Fruit fly (Drosophila melanogaster) whole organism, embryonic: ENCODE data around the gene CG11052.
A peak's percentile ranks its signal among the peaks of the same experiment; 100 is the strongest.

Experiments
- Aef1 ChIP-seq: fragments of 200-800 bp; sonication (Bioruptor generic); IDR thresholded peaks from 3 replicates; pipeline ENCODE4 v1.3.6; 2022; ENCODE audit warnings: missing biosample characterization, missing genetic modification characterization
- Awh ChIP-seq: fragments of 200-800 bp; sonication (Bioruptor generic); IDR thresholded peaks from 2 replicates; pipeline ENCODE4, ENCODE4 v1.3.6; 2022; ENCODE audit warnings: missing biosample characterization, missing genetic modification characterization
- B-H2 ChIP-seq: fragments of 200-800 bp; sonication (Bioruptor generic); optimal IDR thresholded peaks from 2 replicates; lab custom pipeline; 2018; ENCODE audit warnings: missing biosample characterization, mild to moderate bottlenecking, missing genetic modification characterization
- BEAF-32 ChIP-seq: fragments of 200-800 bp; sonication (Bioruptor generic); optimal IDR thresholded peaks from 3 replicates; lab custom pipeline; 2017; ENCODE audit warnings: missing biosample characterization, missing genetic modification characterization, mild to moderate bottlenecking, moderate library complexity, missing genetic modification reagents
- CG10267 ChIP-seq: fragments of 200-800 bp; sonication (Bioruptor generic); optimal IDR thresholded peaks from 2 replicates; lab custom pipeline; 2018; ENCODE audit warnings: missing biosample characterization, mild to moderate bottlenecking, missing genetic modification characterization, moderate library complexity
- CG10321 ChIP-seq: fragments of 200-800 bp; sonication (Bioruptor generic); IDR thresholded peaks from 2 replicates; pipeline ENCODE4 v1.3.6; 2022; ENCODE audit warnings: missing biosample characterization, missing genetic modification characterization
- CG11085 ChIP-seq: fragments of 200-800 bp; sonication (Bioruptor generic); IDR thresholded peaks from 2 replicates; pipeline ENCODE4 v1.3.6; 2022; ENCODE audit warnings: missing biosample characterization, missing genetic modification characterization
- CG11398 ChIP-seq: fragments of 200-800 bp; sonication (Bioruptor generic); optimal IDR thresholded peaks from 2 replicates; lab custom pipeline; 2016; ENCODE audit warnings: missing biosample characterization, missing genetic modification characterization
- CG11696 ChIP-seq: fragments of 200-800 bp; sonication (Bioruptor generic); IDR thresholded peaks from 2 replicates; pipeline ENCODE4 v1.3.6; 2022; ENCODE audit warnings: missing biosample characterization, missing genetic modification characterization
- CG12155 ChIP-seq: fragments of 200-800 bp; sonication (Bioruptor generic); optimal IDR thresholded peaks from 3 replicates; lab custom pipeline; 2016; ENCODE audit warnings: missing biosample characterization, missing genetic modification characterization
- CG12299 ChIP-seq: fragments of 200-800 bp; sonication (Bioruptor generic); optimal IDR thresholded peaks from 2 replicates; lab custom pipeline; 2018; ENCODE audit warnings: missing biosample characterization, mild to moderate bottlenecking, missing genetic modification characterization
- CG12659 ChIP-seq: fragments of 200-800 bp; sonication (Bioruptor generic); optimal IDR thresholded peaks from 3 replicates; lab custom pipeline; 2017; ENCODE audit warnings: mild to moderate bottlenecking, missing biosample characterization, missing genetic modification reagents, missing genetic modification characterization
- CG12769 ChIP-seq: fragments of 200-800 bp; sonication (Bioruptor generic); optimal IDR thresholded peaks from 2 replicates; lab custom pipeline; 2019; ENCODE audit warnings: missing biosample characterization, mild to moderate bottlenecking, missing genetic modification characterization, moderate library complexity
- CG13894 ChIP-seq: fragments of 200-800 bp; sonication (Bioruptor generic); optimal IDR thresholded peaks from 3 replicates; lab custom pipeline; 2018; ENCODE audit warnings: missing biosample characterization, mild to moderate bottlenecking, missing genetic modification characterization, moderate library complexity
- CG15269 ChIP-seq: fragments of 200-800 bp; sonication (Bioruptor generic); optimal IDR thresholded peaks from 2 replicates; lab custom pipeline; 2018; ENCODE audit warnings: missing biosample characterization, mild to moderate bottlenecking, missing genetic modification characterization, moderate library complexity
- CG17359 ChIP-seq: fragments of 200-800 bp; sonication (Bioruptor generic); optimal IDR thresholded peaks from 3 replicates; lab custom pipeline; 2018; ENCODE audit warnings: missing biosample characterization, mild to moderate bottlenecking, missing genetic modification characterization, moderate library complexity
- CG17829 ChIP-seq: fragments of 200-800 bp; optimal IDR thresholded peaks from 2 replicates; lab custom pipeline; 2019; ENCODE audit warnings: missing biosample characterization, mild to moderate bottlenecking, missing genetic modification characterization, moderate library complexity
- CG18476 ChIP-seq: fragments of 200-800 bp; sonication (Bioruptor generic); optimal IDR thresholded peaks from 2 replicates; lab custom pipeline; 2016; ENCODE audit warnings: missing biosample characterization, mild to moderate bottlenecking, missing genetic modification characterization
- CG31365 ChIP-seq: fragments of 200-800 bp; sonication (Bioruptor generic); optimal IDR thresholded peaks from 2 replicates; lab custom pipeline; 2018; ENCODE audit warnings: missing biosample characterization, mild to moderate bottlenecking, missing genetic modification characterization
- CG6175 ChIP-seq: fragments of 200-800 bp; sonication (Bioruptor generic); IDR thresholded peaks from 3 replicates; pipeline ENCODE4 v1.3.6; 2022; ENCODE audit warnings: missing biosample characterization, missing genetic modification characterization
- CG6683 ChIP-seq: fragments of 200-800 bp; sonication (Bioruptor generic); optimal IDR thresholded peaks from 2 replicates; lab custom pipeline; 2017; ENCODE audit warnings: missing biosample characterization, mild to moderate bottlenecking, missing genetic modification characterization, missing genetic modification reagents
- CG9437 ChIP-seq: fragments of 200-800 bp; sonication (Bioruptor generic); optimal IDR thresholded peaks from 2 replicates; lab custom pipeline; 2018; ENCODE audit warnings: missing biosample characterization, mild to moderate bottlenecking, missing genetic modification characterization
- D19A ChIP-seq: fragments of 200-800 bp; optimal IDR thresholded peaks from 3 replicates; lab custom pipeline; 2019; ENCODE audit warnings: missing biosample characterization, mild to moderate bottlenecking, missing genetic modification characterization, moderate library complexity
- Fer3 ChIP-seq: fragments of 200-800 bp; sonication (Bioruptor generic); optimal IDR thresholded peaks from 2 replicates; lab custom pipeline; 2018; ENCODE audit warnings: missing biosample characterization, mild to moderate bottlenecking, missing genetic modification characterization, moderate library complexity
- Hmx ChIP-seq: fragments of 200-800 bp; sonication (Bioruptor generic); optimal IDR thresholded peaks from 2 replicates; lab custom pipeline; 2016; ENCODE audit warnings: missing biosample characterization, missing genetic modification characterization
- Hr39 ChIP-seq: fragments of >200 bp; optimal IDR thresholded peaks from 2 replicates; lab custom pipeline; 2017
- Hsf ChIP-seq: fragments of 200-800 bp; sonication (Bioruptor generic); optimal IDR thresholded peaks from 3 replicates; lab custom pipeline; 2016; ENCODE audit warnings: missing biosample characterization, missing genetic modification characterization
- Mad ChIP-seq: fragments of 200-800 bp; sonication (Bioruptor generic); optimal IDR thresholded peaks from 2 replicates; lab custom pipeline; 2016; ENCODE audit warnings: missing biosample characterization, missing genetic modification characterization
- Meics ChIP-seq: fragments of 200-800 bp; sonication (Bioruptor generic); optimal IDR thresholded peaks from 2 replicates; lab custom pipeline; 2017; ENCODE audit warnings: missing biosample characterization, mild to moderate bottlenecking, missing genetic modification characterization
- Pdp1 ChIP-seq, 2 experiments: fragments of 200-800 bp; sonication (Bioruptor generic); optimal IDR thresholded peaks; 3 replicates each; lab custom pipeline; 2016; ENCODE audit warnings: missing biosample characterization in 2 of 2, missing genetic modification characterization in 2 of 2, mild to moderate bottlenecking in 1 of 2, moderate library complexity in 1 of 2
- Vsx1 ChIP-seq: fragments of 200-800 bp; sonication (Bioruptor generic); optimal IDR thresholded peaks from 2 replicates; lab custom pipeline; 2017; ENCODE audit warnings: missing biosample characterization, mild to moderate bottlenecking, missing genetic modification characterization, missing genetic modification reagents
- Xrp1 ChIP-seq: fragments of 200-800 bp; sonication (Bioruptor generic); IDR thresholded peaks from 2 replicates; pipeline ENCODE4 v1.3.6; 2022; ENCODE audit warnings: missing biosample characterization, missing genetic modification characterization
- ase ChIP-seq: fragments of 200-800 bp; sonication (Bioruptor generic); IDR thresholded peaks from 3 replicates; pipeline ENCODE4 v1.3.6; 2022; ENCODE audit warnings: missing biosample characterization, missing genetic modification characterization
- da ChIP-seq: fragments of 200-800 bp; sonication (Bioruptor generic); optimal IDR thresholded peaks from 2 replicates; lab custom pipeline; 2016; ENCODE audit warnings: missing biosample characterization, missing genetic modification characterization
- ftz-f1 ChIP-seq: fragments of 200-800 bp; sonication (Bioruptor generic); optimal IDR thresholded peaks from 2 replicates; lab custom pipeline; 2016; ENCODE audit warnings: missing biosample characterization, missing genetic modification characterization
- fu2 ChIP-seq: fragments of 200-800 bp; sonication (Bioruptor generic); optimal IDR thresholded peaks from 2 replicates; lab custom pipeline; 2016; ENCODE audit warnings: missing biosample characterization, missing genetic modification characterization
- gfzf ChIP-seq: fragments of 200-800 bp; sonication (Bioruptor generic); optimal IDR thresholded peaks from 2 replicates; lab custom pipeline; 2016; ENCODE audit warnings: missing biosample characterization, mild to moderate bottlenecking, missing genetic modification characterization, moderate library complexity
- gsb-n ChIP-seq: fragments of 200-800 bp; sonication (Bioruptor generic); optimal IDR thresholded peaks from 3 replicates; lab custom pipeline; 2018; ENCODE audit warnings: missing biosample characterization, mild to moderate bottlenecking, missing genetic modification characterization
- h ChIP-seq: fragments of >200 bp; optimal IDR thresholded peaks from 2 replicates; lab custom pipeline; 2017
- ind ChIP-seq: fragments of 200-800 bp; sonication (Bioruptor generic); optimal IDR thresholded peaks from 3 replicates; lab custom pipeline; 2016; ENCODE audit warnings: missing biosample characterization, missing genetic modification characterization
- insv ChIP-seq, 2 experiments: fragments of 200-800 bp; sonication (Bioruptor generic); optimal IDR thresholded peaks; 3 replicates each; lab custom pipeline; 2016 to 2018; ENCODE audit warnings: missing biosample characterization in 2 of 2, missing genetic modification characterization in 2 of 2
- lola ChIP-seq, 3 experiments: fragments of >200 bp in 2 of 3; fragments of 200-800 bp in 1 of 3; sonication (Bioruptor generic) in 1 of 3; optimal IDR thresholded peaks; 2 replicates each; lab custom pipeline; 2017 to 2019; ENCODE audit warnings: missing biosample characterization in 3 of 3, missing genetic modification characterization in 3 of 3, mild to moderate bottlenecking in 1 of 3, moderate library complexity in 1 of 3
- mam ChIP-seq: fragments of 200-800 bp; sonication (Bioruptor generic); optimal IDR thresholded peaks from 3 replicates; lab custom pipeline; 2016; ENCODE audit warnings: missing biosample characterization, missing genetic modification characterization
- mld ChIP-seq: fragments of 200-800 bp; sonication (Bioruptor generic); IDR thresholded peaks from 3 replicates; pipeline ENCODE4 v1.3.6; 2022; ENCODE audit warnings: missing biosample characterization, missing genetic modification characterization; ENCODE audit not compliant: partially characterized antibody
- psq ChIP-seq: fragments of 200-800 bp; sonication (Bioruptor generic); optimal IDR thresholded peaks from 2 replicates; lab custom pipeline; 2017; ENCODE audit warnings: missing biosample characterization, missing genetic modification characterization
- schlank ChIP-seq: fragments of 200-800 bp; sonication (Bioruptor generic); optimal IDR thresholded peaks from 2 replicates; lab custom pipeline; 2018; ENCODE audit warnings: missing biosample characterization, mild to moderate bottlenecking, missing genetic modification characterization
- slbo ChIP-seq: fragments of 200-800 bp; sonication (Bioruptor generic); IDR thresholded peaks from 2 replicates; pipeline ENCODE4 v1.3.6; 2022; ENCODE audit warnings: missing biosample characterization, missing genetic modification characterization
- tin ChIP-seq: fragments of 200-800 bp; sonication (Bioruptor generic); optimal IDR thresholded peaks from 3 replicates; lab custom pipeline; 2016; ENCODE audit warnings: missing biosample characterization, missing genetic modification characterization
- unc-4 ChIP-seq: fragments of 200-800 bp; sonication (Bioruptor generic); IDR thresholded peaks from 2 replicates; pipeline ENCODE4 v1.3.6; 2022; ENCODE audit warnings: missing biosample characterization, missing genetic modification characterization; ENCODE audit not compliant: partially characterized antibody
- vfl ChIP-seq: fragments of 200-800 bp; sonication (Bioruptor generic); optimal IDR thresholded peaks from 2 replicates; lab custom pipeline; 2016; ENCODE audit warnings: missing biosample characterization, missing genetic modification characterization

Gene CG11052

dm6 chr3R:8001074-8001669 is 7.9 kb downstream of the CG11052 start, which contains the start of the genes Kmn2 and CG2698 (continued):
- no peak for TF ChIP-seq Hr39
- TF ChIP-seq tin (GFP tag; lab: Kevin White, UChicago): peak; percentile 96
- TF ChIP-seq CG11696 (GFP tag; lab: Robert Waterston, UW): peak; percentile 86
- TF ChIP-seq CG11085: peak; percentile 96
- TF ChIP-seq CG9437 (GFP tag; lab: Kevin White, UChicago): peak; percentile 96
- TF ChIP-seq lola (GFP tag; optimal IDR thresholded peaks at IDR 0.05; lab: Kevin White, UChicago): peak in 1 of 3 experiments; percentile 91
- no peak for TF ChIP-seq gfzf (GFP tag; lab: Kevin White, UChicago)
- TF ChIP-seq mld: no peak
- TF ChIP-seq Hsf (GFP tag; lab: Kevin White, UChicago): peak; percentile 92
- TF ChIP-seq CG12155 (GFP tag; lab: Kevin White, UChicago): peak; percentile 93
- TF ChIP-seq CG18476 (GFP tag; lab: Kevin White, UChicago): peak; percentile 95
- TF ChIP-seq CG17359 (tag; lab: Kevin White, UChicago): peak; percentile 96
- TF ChIP-seq CG12659 (GFP tag; lab: Kevin White, UChicago): peak; percentile 97
- peak; percentile 90 for TF ChIP-seq vfl
- TF ChIP-seq CG31365 (tag; lab: Kevin White, UChicago): peak; percentile 70
- peak; percentile 96 for TF ChIP-seq Fer3 (tag; lab: Kevin White, UChicago)
- TF ChIP-seq h (lab: Kevin White, UChicago): no peak
- TF ChIP-seq gsb-n: peak; percentile 94
- TF ChIP-seq CG6683 (GFP tag; lab: Kevin White, UChicago): peak; percentile 87
- TF ChIP-seq mam (GFP tag; lab: Kevin White, UChicago): peak; percentile 86
- peak; percentile 81 for TF ChIP-seq Vsx1
- peak; percentile 93 to 98 for TF ChIP-seq Pdp1 (GFP tag; optimal IDR thresholded peaks at IDR 0.05; lab: Kevin White, UChicago)
- TF ChIP-seq ftz-f1: peak; percentile 84
- peak; percentile 96 for TF ChIP-seq CG15269 (tag; lab: Kevin White, UChicago)
- peak; percentile 90 for TF ChIP-seq D19A
- peak; percentile 90 for TF ChIP-seq Mad
- peak; percentile 99 for TF ChIP-seq Xrp1 (GFP tag; lab: Robert Waterston, UW)
- peak; percentile 92 for TF ChIP-seq CG6175 (GFP tag; lab: Robert Waterston, UW)
- TF ChIP-seq Hmx (GFP tag; lab: Kevin White, UChicago): peak; percentile 68
- peak; percentile 60 for TF ChIP-seq unc-4 (GFP tag; lab: Robert Waterston, UW)
- TF ChIP-seq Aef1 (GFP tag; lab: Robert Waterston, UW): peak; percentile 99
- TF ChIP-seq psq: peak; percentile 87
- TF ChIP-seq slbo (GFP tag; lab: Robert Waterston, UW): peak; percentile 99
- peak; percentile 89 for TF ChIP-seq CG12299 (tag; lab: Kevin White, UChicago)
- peak; percentile 83 for TF ChIP-seq CG10321 (GFP tag; lab: Robert Waterston, UW)
- TF ChIP-seq ind (GFP tag; lab: Kevin White, UChicago): peak; percentile 97
- peak; percentile 74 for TF ChIP-seq CG12769 (tag; lab: Kevin White, UChicago)
- TF ChIP-seq CG10267: peak; percentile 100
- TF ChIP-seq CG17829 (tag; lab: Kevin White, UChicago): peak; percentile 95
- peak; percentile 95 for TF ChIP-seq Meics (GFP tag; lab: Kevin White, UChicago)
- peak; percentile 89 for TF ChIP-seq CG13894 (tag; lab: Kevin White, UChicago)
- peak; percentile 97 for TF ChIP-seq ase
- peak; percentile 95 for TF ChIP-seq B-H2
- no peak for TF ChIP-seq CG11398 (GFP tag; lab: Kevin White, UChicago)
- TF ChIP-seq insv (GFP tag; optimal IDR thresholded peaks at IDR 0.05; lab: Kevin White, UChicago): peak in 1 of 2 experiments; percentile 72
- TF ChIP-seq schlank (tag; lab: Kevin White, UChicago): peak; percentile 84
- TF ChIP-seq fu2 (GFP tag; lab: Kevin White, UChicago): peak; percentile 52
- TF ChIP-seq da: peak; percentile 48
- TF ChIP-seq BEAF-32: peak; percentile 50
- peak; percentile 97 for TF ChIP-seq Awh (GFP tag; lab: Robert Waterston, UW)
